Worm (Caenorhabditis elegans): ENCODE measurements around the gene F54A3.2.

Gene F54A3.2

ce11 chrII:2298742-2299141 lies 55.3 kb downstream of the F54A3.2 start, which contains the start of gene B0281.4:
Gene B0281.4, minus strand, starts transcription at chrII:2298842.
- TF ChIP-seq npax-4 (tag; optimal IDR thresholded peaks at IDR 0.05) (no peak), T23F11.4 (GFP tag; optimal IDR thresholded peaks at IDR 0.05) (no peak), gmeb-2 (tag; optimal IDR thresholded peaks at IDR 0.05) (no peak)

- TF ChIP-seq pax-1 (tag; optimal IDR thresholded peaks at IDR 0.05), result no peak
- no peak for TF ChIP-seq hlh-15 (tag; optimal IDR thresholded peaks at IDR 0.05)
- TF ChIP-seq hlh-8 (tag; optimal IDR thresholded peaks at IDR 0.05), result no peak
- TF ChIP-seq tbx-2 (tag; optimal IDR thresholded peaks at IDR 0.05), result no peak
- no peak for TF ChIP-seq ceh-30 (tag; optimal IDR thresholded peaks at IDR 0.05)
- TF ChIP-seq nfya-1 (tag; optimal IDR thresholded peaks at IDR 0.05), result no peak
- TF ChIP-seq ttx-3 (tag; optimal IDR thresholded peaks at IDR 0.05), result no peak
- TF ChIP-seq K09A11.1 (tag; optimal IDR thresholded peaks at IDR 0.05; ENCODE audit: insufficient read depth), result no peak
- TF ChIP-seq tbx-7 (tag; optimal IDR thresholded peaks at IDR 0.05), result no peak
- no peak for TF ChIP-seq nhr-232 (tag; optimal IDR thresholded peaks at IDR 0.05)
- no peak for TF ChIP-seq ceh-19 (GFP tag; optimal IDR thresholded peaks at IDR 0.05)
Measured at ce11 chrII:2300861-2301260, 57.4 kb downstream of the F54A3.2 start, which contains the start of gene B0281.5. Gene B0281.5, minus strand, starts transcription at chrII:2300961.

- TF ChIP-seq madf-2 (tag; optimal IDR thresholded peaks at IDR 0.05) (no peak), ttx-3 (tag; optimal IDR thresholded peaks at IDR 0.05) (no peak), sox-4 (tag; optimal IDR thresholded peaks at IDR 0.05) (no peak), hlh-15 (tag; optimal IDR thresholded peaks at IDR 0.05) (no peak), pqm-1 (tag; optimal IDR thresholded peaks at IDR 0.05) (no peak), ceh-31 (tag; optimal IDR thresholded peaks at IDR 0.05) (no peak), lin-11 (tag; optimal IDR thresholded peaks at IDR 0.05) (no peak), unc-55 (GFP tag; optimal IDR thresholded peaks at IDR 0.05) (no peak), ceh-24 (tag; optimal IDR thresholded peaks at IDR 0.05) (no peak)
Measured at ce11 chrII:2302330-2302729, 58.9 kb downstream of the F54A3.2 start, which contains the start of gene B0281.6. Gene B0281.6, minus strand, starts transcription at chrII:2302430.
